Fruit fly (Drosophila melanogaster): ENCODE results near the gene CG16713.

CG16713 gene

dm6 chr2L:3705438-3705921, 10.3 kb upstream of the CG16713 start, which contains the start of gene CG31778 (continued):
- TF ChIP-seq CG6792 (GFP tag; optimal IDR thresholded peaks at IDR 0.05) (peak; percentile 79), CG10631 (GFP tag; optimal IDR thresholded peaks at IDR 0.05) (peak; percentile 57), acj6 (GFP tag; optimal IDR thresholded peaks at IDR 0.05) (peak; percentile 76), Smox (GFP tag; optimal IDR thresholded peaks at IDR 0.05) (peak; percentile 85), net (GFP tag; optimal IDR thresholded peaks at IDR 0.05) (peak; percentile 67), svp (GFP tag) (peak; percentile 97), CG34406 (GFP tag; optimal IDR thresholded peaks at IDR 0.05) (peak; percentile 64), CG1621 (tag; optimal IDR thresholded peaks at IDR 0.05) (peak; percentile 75), Blimp-1 (GFP tag; optimal IDR thresholded peaks at IDR 0.05) (peak; percentile 67), achi (GFP tag; optimal IDR thresholded peaks at IDR 0.05) (peak; percentile 73), CG8632 (GFP tag; optimal IDR thresholded peaks at IDR 0.05) (peak; percentile 75), CG32006 (GFP tag; optimal IDR thresholded peaks at IDR 0.05) (peak; percentile 69), Met (GFP tag; optimal IDR thresholded peaks at IDR 0.05) (peak; percentile 86), ss (GFP tag; optimal IDR thresholded peaks at IDR 0.05) (peak; percentile 31 to 53), CG6808 (GFP tag; optimal IDR thresholded peaks at IDR 0.05) (peak; percentile 67), Hr4 (GFP tag; optimal IDR thresholded peaks at IDR 0.05) (peak; percentile 62), pdm3 (GFP tag; optimal IDR thresholded peaks at IDR 0.05) (peak; percentile 83), topi (GFP tag; optimal IDR thresholded peaks at IDR 0.05) (peak; percentile 84), salr (GFP tag; optimal IDR thresholded peaks at IDR 0.05) (peak; percentile 32 to 49), CG7368 (GFP tag; optimal IDR thresholded peaks at IDR 0.05) (peak; percentile 68), CG11902 (GFP tag; optimal IDR thresholded peaks at IDR 0.05) (peak; percentile 60), CG31627 (GFP tag; optimal IDR thresholded peaks at IDR 0.05) (peak; percentile 89), CG3032 (tag; optimal IDR thresholded peaks at IDR 0.05) (peak; percentile 73), spab (GFP tag; optimal IDR thresholded peaks at IDR 0.05) (peak; percentile 66), eg (GFP tag; IDR thresholded peaks at IDR 0.05) (peak; percentile 84), vri (GFP tag; optimal IDR thresholded peaks at IDR 0.05) (peak; percentile 78), esn (GFP tag; optimal IDR thresholded peaks at IDR 0.05) (peak; percentile 93), Sox15 (GFP tag; optimal IDR thresholded peaks at IDR 0.05) (peak; percentile 58), Eip75B (GFP tag; optimal IDR thresholded peaks at IDR 0.05) (peak; percentile 77), CG10669 (GFP tag; optimal IDR thresholded peaks at IDR 0.05) (peak; percentile 73)

- peak; percentile 80 for TF ChIP-seq Hr38 (GFP tag; optimal IDR thresholded peaks at IDR 0.05)
- no peak for TF ChIP-seq dsx (GFP tag; optimal IDR thresholded peaks at IDR 0.05; ENCODE audit: poor library complexity, severe bottlenecking)
- TF ChIP-seq CG8119 (GFP tag; IDR thresholded peaks at IDR 0.05): peak; percentile 95
- peak; percentile 90 for TF ChIP-seq Gug (GFP tag; IDR thresholded peaks at IDR 0.05)
- TF ChIP-seq CG6163 (GFP tag; IDR thresholded peaks at IDR 0.05): peak; percentile 96
- TF ChIP-seq CG15336 (GFP tag; IDR thresholded peaks at IDR 0.05): peak; percentile 93
- peak; percentile 86 for TF ChIP-seq OdsH (GFP tag; optimal IDR thresholded peaks at IDR 0.05)
- no peak for TF ChIP-seq CG3032 (tag; optimal IDR thresholded peaks at IDR 0.05)
- TF ChIP-seq CG10669 (GFP tag; optimal IDR thresholded peaks at IDR 0.05): peak; percentile 56
- peak; percentile 86 for TF ChIP-seq CG32006 (GFP tag; optimal IDR thresholded peaks at IDR 0.05)
- peak; percentile 40 for TF ChIP-seq fd59A (GFP tag; optimal IDR thresholded peaks at IDR 0.05)
- peak; percentile 84 for TF ChIP-seq cyc (GFP tag; optimal IDR thresholded peaks at IDR 0.05)
- peak; percentile 76 for TF ChIP-seq CG10631 (GFP tag; optimal IDR thresholded peaks at IDR 0.05)
- peak; percentile 92 for TF ChIP-seq CG11294 (GFP tag; IDR thresholded peaks at IDR 0.05)
- TF ChIP-seq CG11762 (GFP tag; optimal IDR thresholded peaks at IDR 0.05; ENCODE audit: insufficient read depth): peak; percentile 70
- peak; percentile 89 for TF ChIP-seq CG31627 (GFP tag; optimal IDR thresholded peaks at IDR 0.05)
- TF ChIP-seq svp (GFP tag): peak; percentile 85
- TF ChIP-seq Sox14 (GFP tag; optimal IDR thresholded peaks at IDR 0.05): peak; percentile 88
- TF ChIP-seq Hr39 (GFP tag; optimal IDR thresholded peaks at IDR 0.05): peak; percentile 92
- TF ChIP-seq Met (GFP tag; optimal IDR thresholded peaks at IDR 0.05): peak; percentile 86
- TF ChIP-seq acj6 (GFP tag; optimal IDR thresholded peaks at IDR 0.05): peak; percentile 84
- TF ChIP-seq CG9139 (GFP tag; optimal IDR thresholded peaks at IDR 0.05): no peak
- peak; percentile 77 for TF ChIP-seq achi (GFP tag; optimal IDR thresholded peaks at IDR 0.05)
- peak; percentile 28 for TF ChIP-seq CG8319 (GFP tag; optimal IDR thresholded peaks at IDR 0.05)
- TF ChIP-seq topi (GFP tag; optimal IDR thresholded peaks at IDR 0.05): peak; percentile 76
- peak; percentile 56 for TF ChIP-seq CG16779 (tag; optimal IDR thresholded peaks at IDR 0.05)
- TF ChIP-seq lz (GFP tag; optimal IDR thresholded peaks at IDR 0.05): peak; percentile 88
- peak; percentile 50 for TF ChIP-seq CG8632 (GFP tag; optimal IDR thresholded peaks at IDR 0.05)
- TF ChIP-seq salr (GFP tag; optimal IDR thresholded peaks at IDR 0.05): peak; percentile 32 to 79
- TF ChIP-seq esn (GFP tag; optimal IDR thresholded peaks at IDR 0.05): peak; percentile 88
- peak; percentile 68 for TF ChIP-seq dac (GFP tag; optimal IDR thresholded peaks at IDR 0.05)
- TF ChIP-seq CG3919 (GFP tag; optimal IDR thresholded peaks at IDR 0.05): peak; percentile 85
These were observed 8.0 kb upstream of the CG16713 start, which contains the start of gene CG2816 for dm6 chr2L:3703260-3703659. Gene CG2816 (plus strand): TSS chr2L:3703659.
